Worm (Caenorhabditis elegans): Measurements from ENCODE around the gene srx-98.

srx-98 gene

ce11 chrII:3659776-3660175, 11.1 kb downstream of the srx-98 start, which contains the start of gene F19B10.4:
Gene F19B10.4 (plus strand): TSS chrII:3660076.
- TF ChIP-seq tbx-11 (GFP tag; IDR thresholded peaks at IDR 0.05): no peak
- TF ChIP-seq B0310.2 (tag; optimal IDR thresholded peaks at IDR 0.05): no peak
- no peak for TF ChIP-seq sea-1 (GFP tag; conservative IDR thresholded peaks at IDR 0.05)
- TF ChIP-seq ama-1 (optimal IDR thresholded peaks at IDR 0.05): no peak
- TF ChIP-seq pes-1 (GFP tag; IDR thresholded peaks at IDR 0.05): no peak
- TF ChIP-seq F13C5.2 (tag; optimal IDR thresholded peaks at IDR 0.05): no peak
- no peak for TF ChIP-seq ets-7 (tag; optimal IDR thresholded peaks at IDR 0.05)

ce11 chrII:3655378-3655777, 15.5 kb downstream of the srx-98 start, which contains the start of gene F19B10.5:
Gene F19B10.5 (plus strand): TSS chrII:3655678.
- TF ChIP-seq ceh-36 (tag; optimal IDR thresholded peaks at IDR 0.05) (no peak), tra-4 (tag; optimal IDR thresholded peaks at IDR 0.05) (no peak), tbx-37 (GFP tag; conservative IDR thresholded peaks at IDR 0.05) (no peak), hmbx-1 (tag; optimal IDR thresholded peaks at IDR 0.05) (no peak), B0310.2 (tag; optimal IDR thresholded peaks at IDR 0.05) (no peak), ets-7 (tag; optimal IDR thresholded peaks at IDR 0.05) (no peak), pes-1 (GFP tag; IDR thresholded peaks at IDR 0.05) (no peak), ceh-13 (GFP tag; optimal IDR thresholded peaks at IDR 0.05) (no peak), scrt-1 (GFP tag; IDR thresholded peaks at IDR 0.05) (no peak), ama-1 (optimal IDR thresholded peaks at IDR 0.05) (no peak), F13C5.2 (tag; optimal IDR thresholded peaks at IDR 0.05) (no peak), sea-1 (GFP tag; conservative IDR thresholded peaks at IDR 0.05) (no peak), flt-1 (GFP tag; IDR thresholded peaks at IDR 0.05) (no peak), hmg-4 (GFP tag; optimal IDR thresholded peaks at IDR 0.05) (no peak), tbx-11 (GFP tag; IDR thresholded peaks at IDR 0.05) (no peak), hnd-1 (tag; optimal IDR thresholded peaks at IDR 0.05) (no peak)

- TF ChIP-seq aly-1 (tag; optimal IDR thresholded peaks at IDR 0.05) (no peak), hmbx-1 (tag; optimal IDR thresholded peaks at IDR 0.05) (no peak), ceh-13 (GFP tag; optimal IDR thresholded peaks at IDR 0.05) (no peak), B0310.2 (tag; optimal IDR thresholded peaks at IDR 0.05) (no peak), ceh-36 (tag; optimal IDR thresholded peaks at IDR 0.05) (no peak), ama-1 (optimal IDR thresholded peaks at IDR 0.05) (no peak), scrt-1 (GFP tag; IDR thresholded peaks at IDR 0.05) (no peak), tra-4 (tag; optimal IDR thresholded peaks at IDR 0.05) (no peak), flt-1 (GFP tag; IDR thresholded peaks at IDR 0.05) (no peak), sea-1 (GFP tag; conservative IDR thresholded peaks at IDR 0.05) (no peak), hmg-4 (GFP tag; optimal IDR thresholded peaks at IDR 0.05) (no peak), pes-1 (GFP tag; IDR thresholded peaks at IDR 0.05) (no peak), F13C5.2 (tag; optimal IDR thresholded peaks at IDR 0.05) (no peak)
Observed at ce11 chrII:3647111-3647510, 23.7 kb downstream of the srx-98 start, which contains the start of gene fbxb-33. Gene fbxb-33 (plus strand): TSS chrII:3647411.

ce11 chrII:3641197-3641596, 29.7 kb downstream of the srx-98 start, which contains the start of gene M151.1:
Gene M151.1 (plus strand): TSS chrII:3641497.
- TF ChIP-seq hnd-1 (tag; optimal IDR thresholded peaks at IDR 0.05) (no peak), ets-7 (tag; optimal IDR thresholded peaks at IDR 0.05) (no peak), hmbx-1 (tag; optimal IDR thresholded peaks at IDR 0.05) (no peak), ama-1 (optimal IDR thresholded peaks at IDR 0.05) (no peak), flt-1 (GFP tag; IDR thresholded peaks at IDR 0.05) (no peak), B0310.2 (tag; optimal IDR thresholded peaks at IDR 0.05) (no peak), pes-1 (GFP tag; IDR thresholded peaks at IDR 0.05) (no peak), tra-4 (tag; optimal IDR thresholded peaks at IDR 0.05) (no peak), F13C5.2 (tag; optimal IDR thresholded peaks at IDR 0.05) (no peak), scrt-1 (GFP tag; IDR thresholded peaks at IDR 0.05) (no peak)

- TF ChIP-seq ets-7 (tag; optimal IDR thresholded peaks at IDR 0.05) (no peak), ceh-36 (tag; optimal IDR thresholded peaks at IDR 0.05) (no peak), ama-1 (optimal IDR thresholded peaks at IDR 0.05) (no peak), flt-1 (GFP tag; IDR thresholded peaks at IDR 0.05) (no peak), sea-1 (GFP tag; conservative IDR thresholded peaks at IDR 0.05) (no peak), tra-4 (tag; optimal IDR thresholded peaks at IDR 0.05) (no peak), ceh-13 (GFP tag; optimal IDR thresholded peaks at IDR 0.05) (no peak), tbx-37 (GFP tag; conservative IDR thresholded peaks at IDR 0.05) (no peak), pes-1 (GFP tag; IDR thresholded peaks at IDR 0.05) (no peak), hmg-4 (GFP tag; optimal IDR thresholded peaks at IDR 0.05) (no peak), hmbx-1 (tag; optimal IDR thresholded peaks at IDR 0.05) (no peak), scrt-1 (GFP tag; IDR thresholded peaks at IDR 0.05) (no peak), hnd-1 (tag; optimal IDR thresholded peaks at IDR 0.05) (no peak), F13C5.2 (tag; optimal IDR thresholded peaks at IDR 0.05) (no peak), aly-1 (tag; optimal IDR thresholded peaks at IDR 0.05) (no peak), tbx-11 (GFP tag; IDR thresholded peaks at IDR 0.05) (no peak), B0310.2 (tag; optimal IDR thresholded peaks at IDR 0.05) (no peak)
Observed at ce11 chrII:3640197-3640596, 30.7 kb downstream of the srx-98 start, which contains the start of gene M151.10. Gene M151.10 (minus strand): TSS chrII:3640297.

- no peak for TF ChIP-seq sea-1 (GFP tag; conservative IDR thresholded peaks at IDR 0.05)
- TF ChIP-seq ets-7 (tag; optimal IDR thresholded peaks at IDR 0.05): no peak
- no peak for TF ChIP-seq ceh-13 (GFP tag; optimal IDR thresholded peaks at IDR 0.05)
- no peak for TF ChIP-seq hmbx-1 (tag; optimal IDR thresholded peaks at IDR 0.05)
- no peak for TF ChIP-seq aly-1 (tag; optimal IDR thresholded peaks at IDR 0.05)
- TF ChIP-seq pes-1 (GFP tag; IDR thresholded peaks at IDR 0.05): no peak
- no peak for TF ChIP-seq hmg-4 (GFP tag; optimal IDR thresholded peaks at IDR 0.05)
- TF ChIP-seq B0310.2 (tag; optimal IDR thresholded peaks at IDR 0.05): no peak
- TF ChIP-seq tbx-11 (GFP tag; IDR thresholded peaks at IDR 0.05): no peak
- no peak for TF ChIP-seq ceh-36 (tag; optimal IDR thresholded peaks at IDR 0.05)
- TF ChIP-seq tra-4 (tag; optimal IDR thresholded peaks at IDR 0.05): no peak
- no peak for TF ChIP-seq tbx-37 (GFP tag; conservative IDR thresholded peaks at IDR 0.05)
- no peak for TF ChIP-seq flt-1 (GFP tag; IDR thresholded peaks at IDR 0.05)
- no peak for TF ChIP-seq ama-1 (optimal IDR thresholded peaks at IDR 0.05)
- no peak for TF ChIP-seq hnd-1 (tag; optimal IDR thresholded peaks at IDR 0.05)
- TF ChIP-seq scrt-1 (GFP tag; IDR thresholded peaks at IDR 0.05): no peak
- no peak for TF ChIP-seq F13C5.2 (tag; optimal IDR thresholded peaks at IDR 0.05)
Observed at ce11 chrII:3639238-3639637, 31.6 kb downstream of the srx-98 start, which contains the start of gene fbxb-31. Gene fbxb-31 (minus strand): TSS chrII:3639338.

- TF ChIP-seq sea-1 (GFP tag; conservative IDR thresholded peaks at IDR 0.05) (no peak), ama-1 (optimal IDR thresholded peaks at IDR 0.05) (no peak), hmg-4 (GFP tag; optimal IDR thresholded peaks at IDR 0.05) (no peak), tbx-11 (GFP tag; IDR thresholded peaks at IDR 0.05) (no peak), hmbx-1 (tag; optimal IDR thresholded peaks at IDR 0.05) (no peak), scrt-1 (GFP tag; IDR thresholded peaks at IDR 0.05) (no peak), hnd-1 (tag; optimal IDR thresholded peaks at IDR 0.05) (no peak)
Observed at ce11 chrII:3634765-3635164, 36.1 kb downstream of the srx-98 start.

Data from whole organism, early embryonic.